Worm (Caenorhabditis elegans) whole organism, young adult: ENCODE data around the gene M142.5.

Source experiments
- F23B12.7 ChIP-seq: sonication (generic microtip); optimal IDR thresholded peaks from 2 replicates; lab custom pipeline; 2017; ENCODE audit warnings: missing genetic modification characterization, mild to moderate bottlenecking, missing compliant biosample characterization, antibody characterized with exemption, moderate library complexity; ENCODE audit not compliant: insufficient read depth
- ama-1 ChIP-seq, 3 experiments: fragments of 150-350 bp in 1 of 3; sonication (generic microtip) in 2 of 3; optimal IDR thresholded peaks; 2 replicates each; lab custom pipeline; 2014 to 2018; ENCODE audit warnings: missing biosample characterization in 2 of 3, missing genetic modification characterization in 2 of 3, missing genetic modification reagents in 2 of 3
- bed-1 ChIP-seq: fragments of 200-800 bp; sonication (Bioruptor generic); IDR thresholded peaks from 2 replicates; pipeline ENCODE4 v1.3.6; 2022; ENCODE audit warnings: missing genetic modification reagents, missing genetic modification characterization, missing compliant biosample characterization
- ekl-4 ChIP-seq: fragments of 200-800 bp; sonication (Bioruptor generic); IDR thresholded peaks from 2 replicates; pipeline ENCODE4 v1.3.6; 2022; ENCODE audit warnings: missing genetic modification reagents, missing genetic modification characterization, missing compliant biosample characterization
- hmg-1.2 ChIP-seq: fragments of 200-800 bp; sonication (Bioruptor generic); IDR thresholded peaks from 2 replicates; pipeline ENCODE4 v1.3.6; 2022; ENCODE audit warnings: missing genetic modification reagents, missing genetic modification characterization, missing compliant biosample characterization
- mel-28 ChIP-seq: sonication (generic microtip); optimal IDR thresholded peaks from 2 replicates; lab custom pipeline; 2016; ENCODE audit warnings: borderline replicate concordance, mild to moderate bottlenecking, missing genetic modification characterization, missing compliant biosample characterization
- mxl-1 ChIP-seq: sonication (generic microtip); optimal IDR thresholded peaks from 2 replicates; lab custom pipeline; 2016; ENCODE audit warnings: missing genetic modification characterization, missing compliant biosample characterization
- pha-4 ChIP-seq: fragments of 150-350 bp; sonication (generic microtip); optimal IDR thresholded peaks from 2 replicates; lab custom pipeline; 2014; ENCODE audit warnings: missing biosample characterization, missing genetic modification reagents, missing genetic modification characterization
- tbx-9 ChIP-seq: sonication (generic microtip); optimal IDR thresholded peaks from 2 replicates; lab custom pipeline; 2016; ENCODE audit warnings: borderline replicate concordance, missing genetic modification characterization, inconsistent platforms, missing compliant biosample characterization
- unc-130 ChIP-seq: sonication (generic microtip); optimal IDR thresholded peaks from 2 replicates; lab custom pipeline; 2016; ENCODE audit warnings: missing genetic modification reagents, missing genetic modification characterization, missing compliant biosample characterization
- unc-62 ChIP-seq: fragments of 150-350 bp; optimal IDR thresholded peaks from 2 replicates; lab custom pipeline; 2014; ENCODE audit warnings: missing biosample characterization, missing genetic modification reagents, missing genetic modification characterization

DNA sequence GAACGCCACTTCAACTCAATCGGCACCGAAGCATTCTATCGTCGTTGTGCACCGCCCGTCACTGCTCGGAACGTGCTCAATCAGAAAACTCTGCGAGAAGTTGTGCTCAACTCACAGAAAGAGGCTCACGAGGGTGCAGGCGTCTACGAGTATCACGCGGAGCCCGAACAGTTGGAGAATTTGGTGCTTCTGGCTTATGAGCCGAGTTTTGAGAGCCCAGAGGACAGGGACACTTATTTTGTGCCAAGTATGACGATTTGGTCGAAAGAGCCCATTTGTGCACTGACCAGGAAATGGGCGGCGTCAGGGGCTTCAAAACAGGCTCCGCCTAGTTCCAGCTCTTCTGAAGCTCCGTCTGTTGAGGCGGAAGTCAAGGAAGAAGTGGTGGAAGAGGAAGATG lies 42.2 kb upstream of the M142.5 start:
- TF ChIP-seq ekl-4: no peak
- no peak for TF ChIP-seq bed-1 (GFP tag; lab: Robert Waterston, UW)
- no peak for TF ChIP-seq pha-4 (tag; lab: Kevin White, UChicago)
- no peak for TF ChIP-seq hmg-1.2
- TF ChIP-seq tbx-9 (tag; lab: Kevin White, UChicago): no peak
- no peak for TF ChIP-seq mel-28
- no peak for TF ChIP-seq mxl-1 (tag; lab: Kevin White, UChicago)
- no peak for TF ChIP-seq ama-1 (optimal IDR thresholded peaks at IDR 0.05; lab: Kevin White, UChicago)
- TF ChIP-seq ama-1 (GFP tag; optimal IDR thresholded peaks at IDR 0.05; lab: Kevin White, UChicago): no peak
- TF ChIP-seq unc-62: no peak
- no peak for TF ChIP-seq F23B12.7 (tag; lab: Kevin White, UChicago)
- no peak for TF ChIP-seq unc-130
